Fruit fly (Drosophila melanogaster) whole organism, prepupa: ENCODE results near the gene TBC1D23.

ENCODE experiments used
- Blimp-1 ChIP-seq: fragments of 200-800 bp; sonication (Bioruptor generic); optimal IDR thresholded peaks from 3 replicates; lab custom pipeline; 2017; ENCODE audit warnings: missing biosample characterization, missing genetic modification characterization, mild to moderate bottlenecking, moderate library complexity, missing genetic modification reagents
- CG10669 ChIP-seq: fragments of 200-800 bp; sonication (Bioruptor generic); optimal IDR thresholded peaks from 3 replicates; lab custom pipeline; 2018; ENCODE audit warnings: missing biosample characterization, mild to moderate bottlenecking, missing genetic modification characterization, moderate library complexity
- CG11294 ChIP-seq: fragments of 200-800 bp; sonication (Bioruptor generic); IDR thresholded peaks from 2 replicates; pipeline ENCODE4 v1.3.6; 2022; ENCODE audit warnings: missing biosample characterization, missing genetic modification characterization
- CG15336 ChIP-seq: fragments of 200-800 bp; sonication (Bioruptor generic); IDR thresholded peaks from 2 replicates; pipeline ENCODE4 v1.3.6; 2022; ENCODE audit warnings: missing biosample characterization, missing genetic modification characterization
- CG1621 ChIP-seq: fragments of 200-800 bp; sonication (Bioruptor generic); optimal IDR thresholded peaks from 3 replicates; lab custom pipeline; 2018; ENCODE audit warnings: missing biosample characterization, mild to moderate bottlenecking, missing genetic modification characterization
- CG16779 ChIP-seq: fragments of 200-800 bp; sonication (Bioruptor generic); optimal IDR thresholded peaks from 3 replicates; lab custom pipeline; 2017; ENCODE audit warnings: missing biosample characterization, mild to moderate bottlenecking, missing genetic modification characterization
- CG3032 ChIP-seq: fragments of 200-800 bp; optimal IDR thresholded peaks from 2 replicates; lab custom pipeline; 2019; ENCODE audit warnings: missing biosample characterization, mild to moderate bottlenecking, missing genetic modification characterization, moderate library complexity
- CG34406 ChIP-seq: fragments of 200-800 bp; sonication (Bioruptor generic); optimal IDR thresholded peaks from 3 replicates; lab custom pipeline; 2016; ENCODE audit warnings: missing biosample characterization, missing genetic modification characterization
- CG4318 ChIP-seq: fragments of 200-800 bp; sonication (Bioruptor generic); optimal IDR thresholded peaks from 3 replicates; lab custom pipeline; 2017; ENCODE audit warnings: missing biosample characterization, mild to moderate bottlenecking, missing genetic modification characterization
- CG6163 ChIP-seq: fragments of 200-800 bp; sonication (Bioruptor generic); IDR thresholded peaks from 3 replicates; pipeline ENCODE4 v1.3.6; 2022; ENCODE audit warnings: missing biosample characterization, missing genetic modification characterization
- CG6276 ChIP-seq: fragments of 200-800 bp; sonication (Bioruptor generic); optimal IDR thresholded peaks from 2 replicates; lab custom pipeline; 2017; ENCODE audit warnings: missing biosample characterization, mild to moderate bottlenecking, missing genetic modification characterization
- CG6808 ChIP-seq: fragments of 200-800 bp; sonication (Bioruptor generic); optimal IDR thresholded peaks from 3 replicates; lab custom pipeline; 2017; ENCODE audit warnings: missing biosample characterization, missing genetic modification characterization, mild to moderate bottlenecking, moderate library complexity, missing genetic modification reagents
- CG8632 ChIP-seq: fragments of 200-800 bp; sonication (Bioruptor generic); optimal IDR thresholded peaks from 3 replicates; lab custom pipeline; 2016; ENCODE audit warnings: missing biosample characterization, missing genetic modification characterization
- CG9139 ChIP-seq: fragments of 200-800 bp; sonication (Bioruptor generic); optimal IDR thresholded peaks from 3 replicates; lab custom pipeline; 2017; ENCODE audit warnings: missing biosample characterization, mild to moderate bottlenecking, missing genetic modification characterization
- Eip78C ChIP-seq: fragments of 200-800 bp; sonication (Bioruptor generic); peaks from one replicate; lab custom pipeline; 2016; ENCODE audit warnings: missing biosample characterization, missing genetic modification characterization
- Ets96B ChIP-seq: fragments of 200-800 bp; optimal IDR thresholded peaks from 2 replicates; lab custom pipeline; 2019; ENCODE audit warnings: missing biosample characterization, mild to moderate bottlenecking, missing genetic modification characterization, moderate library complexity
- Hr39 ChIP-seq: fragments of 200-800 bp; sonication (Bioruptor generic); optimal IDR thresholded peaks from 2 replicates; lab custom pipeline; 2016; ENCODE audit warnings: missing biosample characterization, missing genetic modification characterization
- OdsH ChIP-seq: fragments of 200-800 bp; sonication (Bioruptor generic); optimal IDR thresholded peaks from 3 replicates; lab custom pipeline; 2016; ENCODE audit warnings: missing biosample characterization, missing genetic modification characterization
- Smox ChIP-seq: fragments of 200-800 bp; sonication (Bioruptor generic); optimal IDR thresholded peaks from 3 replicates; lab custom pipeline; 2016; ENCODE audit warnings: missing biosample characterization, missing genetic modification characterization
- Sox102F ChIP-seq: fragments of 200-800 bp; sonication (Bioruptor generic); optimal IDR thresholded peaks from 2 replicates; lab custom pipeline; 2016; ENCODE audit warnings: missing biosample characterization, mild to moderate bottlenecking, missing genetic modification characterization
- Sox14 ChIP-seq: fragments of 200-800 bp; sonication (Bioruptor generic); optimal IDR thresholded peaks from 3 replicates; lab custom pipeline; 2016; ENCODE audit warnings: missing biosample characterization, missing genetic modification characterization
- Sox15 ChIP-seq: fragments of 200-800 bp; sonication (Bioruptor generic); optimal IDR thresholded peaks from 3 replicates; lab custom pipeline; 2016; ENCODE audit warnings: missing biosample characterization, missing genetic modification characterization
- achi ChIP-seq: fragments of 200-800 bp; sonication (Bioruptor generic); optimal IDR thresholded peaks from 3 replicates; lab custom pipeline; 2016; ENCODE audit warnings: missing biosample characterization, missing genetic modification characterization
- acj6 ChIP-seq: fragments of 200-800 bp; sonication (Bioruptor generic); optimal IDR thresholded peaks from 3 replicates; lab custom pipeline; 2016; ENCODE audit warnings: missing biosample characterization, missing genetic modification characterization
- cyc ChIP-seq: fragments of 200-800 bp; sonication (Bioruptor generic); optimal IDR thresholded peaks from 3 replicates; lab custom pipeline; 2016; ENCODE audit warnings: missing biosample characterization, missing genetic modification characterization
- dac ChIP-seq: fragments of 200-800 bp; sonication (Bioruptor generic); optimal IDR thresholded peaks from 2 replicates; lab custom pipeline; 2017; ENCODE audit warnings: missing biosample characterization, mild to moderate bottlenecking, missing genetic modification characterization
- dsx ChIP-seq: fragments of 200-800 bp; optimal IDR thresholded peaks from 3 replicates; lab custom pipeline; 2019; ENCODE audit warnings: missing biosample characterization, mild to moderate bottlenecking, missing genetic modification characterization, moderate library complexity; ENCODE audit not compliant: poor library complexity, severe bottlenecking
- eg ChIP-seq: fragments of 200-800 bp; sonication (Bioruptor generic); IDR thresholded peaks from 3 replicates; pipeline ENCODE4 v1.3.6; 2022; ENCODE audit warnings: missing biosample characterization, missing genetic modification characterization
- esn ChIP-seq: fragments of 200-800 bp; sonication (Bioruptor generic); optimal IDR thresholded peaks from 2 replicates; lab custom pipeline; 2016; ENCODE audit warnings: missing biosample characterization, mild to moderate bottlenecking, missing genetic modification characterization, moderate library complexity
- fd59A ChIP-seq: fragments of 200-800 bp; sonication (Bioruptor generic); optimal IDR thresholded peaks from 2 replicates; lab custom pipeline; 2017; ENCODE audit warnings: missing biosample characterization, mild to moderate bottlenecking, missing genetic modification characterization, missing genetic modification reagents
- fd85E ChIP-seq: fragments of 200-800 bp; sonication (Bioruptor generic); optimal IDR thresholded peaks from 3 replicates; lab custom pipeline; 2016; ENCODE audit warnings: missing biosample characterization, missing genetic modification characterization
- fkh ChIP-seq: fragments of 200-800 bp; sonication (Bioruptor generic); optimal IDR thresholded peaks from 3 replicates; lab custom pipeline; 2017; ENCODE audit warnings: missing biosample characterization, mild to moderate bottlenecking, missing genetic modification characterization, moderate library complexity
- net ChIP-seq: fragments of 200-800 bp; sonication (Bioruptor generic); optimal IDR thresholded peaks from 3 replicates; lab custom pipeline; 2016; ENCODE audit warnings: missing biosample characterization, missing genetic modification characterization
- spab ChIP-seq: fragments of 200-800 bp; sonication (Bioruptor generic); optimal IDR thresholded peaks from 2 replicates; lab custom pipeline; 2017; ENCODE audit warnings: missing biosample characterization, mild to moderate bottlenecking, missing genetic modification characterization, missing genetic modification reagents
- ss ChIP-seq, 2 experiments: fragments of 200-800 bp; sonication (Bioruptor generic); optimal IDR thresholded peaks; 2 replicates in 1 of 2; 3 replicates in 1 of 2; lab custom pipeline; 2017 to 2018; ENCODE audit warnings: mild to moderate bottlenecking in 2 of 2, missing biosample characterization in 2 of 2, missing genetic modification characterization in 2 of 2, moderate library complexity in 1 of 2
- svp ChIP-seq: fragments of 200-800 bp; sonication (Bioruptor generic); peaks from one replicate; lab custom pipeline; 2016; ENCODE audit warnings: missing biosample characterization, missing genetic modification characterization
- topi ChIP-seq: fragments of 200-800 bp; sonication (Bioruptor generic); optimal IDR thresholded peaks from 3 replicates; lab custom pipeline; 2016; ENCODE audit warnings: missing biosample characterization, missing genetic modification characterization
- vri ChIP-seq: fragments of 200-800 bp; sonication (Bioruptor generic); optimal IDR thresholded peaks from 3 replicates; lab custom pipeline; 2016; ENCODE audit warnings: missing biosample characterization, mild to moderate bottlenecking, missing genetic modification characterization

Gene TBC1D23

dm6 chr2L:1128932-1129887 is at the start of gene TBC1D23, which contains the start of gene Pino (continued):
- TF ChIP-seq net (GFP tag; lab: Kevin White, UChicago) (peak; percentile 14), CG10669 (GFP tag; lab: Kevin White, UChicago) (peak; percentile 46), CG6276 (GFP tag; lab: Kevin White, UChicago) (peak; percentile 0), acj6 (peak; percentile 69), CG11294 (GFP tag; lab: Robert Waterston, UW) (peak; percentile 22; the same call in 1 of the 2 replicates), fkh (GFP tag; lab: Kevin White, UChicago) (peak; percentile 8), Smox (no peak), CG8632 (GFP tag; lab: Kevin White, UChicago) (peak; percentile 60), spab (GFP tag; lab: Kevin White, UChicago) (peak; percentile 30), dsx (GFP tag; lab: Kevin White, UChicago) (peak; percentile 50)

dm6 chr2L:1080802-1081464 is 48.2 kb upstream of the TBC1D23 start, which contains the start of gene Atg4a:
TSS of gene Atg4a (plus strand) at chr2L:1080911.
- peak; percentile 35 for TF ChIP-seq CG6276 (GFP tag; lab: Kevin White, UChicago)
- peak; percentile 3 for TF ChIP-seq spab (GFP tag; lab: Kevin White, UChicago)
- peak; percentile 45; the same call in 1 of the 3 replicates for TF ChIP-seq eg (GFP tag; lab: Robert Waterston, UW)
- no peak for TF ChIP-seq CG10669 (GFP tag; lab: Kevin White, UChicago)
- peak; percentile 43; the same call in 1 of the 2 replicates for TF ChIP-seq CG15336
- TF ChIP-seq Eip78C (GFP tag; lab: Kevin White, UChicago) = peak; percentile 43
- TF ChIP-seq svp (GFP tag; lab: Kevin White, UChicago) = peak; percentile 90
- TF ChIP-seq Sox15 (GFP tag; lab: Kevin White, UChicago) = no peak
- peak; percentile 19 for TF ChIP-seq CG6808 (GFP tag; lab: Kevin White, UChicago)
- TF ChIP-seq fd85E (GFP tag; lab: Kevin White, UChicago) = no peak
- TF ChIP-seq CG6163 (GFP tag; lab: Robert Waterston, UW) = peak; percentile 57; the same call in 2 of the 3 replicates
- TF ChIP-seq vri (GFP tag; lab: Kevin White, UChicago) = no peak
- TF ChIP-seq cyc (GFP tag; lab: Kevin White, UChicago) = no peak
- no peak for TF ChIP-seq Sox102F (GFP tag; lab: Kevin White, UChicago)
- TF ChIP-seq achi (GFP tag; lab: Kevin White, UChicago) = no peak
- TF ChIP-seq dac = no peak
- TF ChIP-seq CG3032 (tag; lab: Kevin White, UChicago) = peak; percentile 40
- peak; percentile 37 for TF ChIP-seq Ets96B
- TF ChIP-seq CG4318 = no peak
- peak in 1 of 2 experiments; percentile 61 for TF ChIP-seq ss (GFP tag; optimal IDR thresholded peaks at IDR 0.05; lab: Kevin White, UChicago)
- TF ChIP-seq CG8632 (GFP tag; lab: Kevin White, UChicago) = no peak
- TF ChIP-seq CG1621 (tag; lab: Kevin White, UChicago) = peak; percentile 9
- TF ChIP-seq Hr39 (GFP tag; lab: Kevin White, UChicago) = no peak
- no peak for TF ChIP-seq OdsH (GFP tag; lab: Kevin White, UChicago)
- TF ChIP-seq CG16779 (tag; lab: Kevin White, UChicago) = peak; percentile 29
- TF ChIP-seq Sox14 (GFP tag; lab: Kevin White, UChicago) = peak; percentile 33

dm6 chr2L:1082668-1083067 is 46.4 kb upstream of the TBC1D23 start:
- TF ChIP-seq CG34406 (no peak), Ets96B (no peak), topi (GFP tag; lab: Kevin White, UChicago) (no peak), fd59A (no peak), CG11294 (GFP tag; lab: Robert Waterston, UW) (no peak), CG16779 (tag; lab: Kevin White, UChicago) (no peak), CG9139 (GFP tag; lab: Kevin White, UChicago) (no peak), esn (no peak), svp (GFP tag; lab: Kevin White, UChicago) (no peak), acj6 (no peak), Smox (no peak), Blimp-1 (GFP tag; lab: Kevin White, UChicago) (no peak), CG8632 (GFP tag; lab: Kevin White, UChicago) (no peak), eg (GFP tag; lab: Robert Waterston, UW) (no peak)
